Worm (Caenorhabditis elegans): ENCODE data around the gene Y57A10C.11.

DNA sequence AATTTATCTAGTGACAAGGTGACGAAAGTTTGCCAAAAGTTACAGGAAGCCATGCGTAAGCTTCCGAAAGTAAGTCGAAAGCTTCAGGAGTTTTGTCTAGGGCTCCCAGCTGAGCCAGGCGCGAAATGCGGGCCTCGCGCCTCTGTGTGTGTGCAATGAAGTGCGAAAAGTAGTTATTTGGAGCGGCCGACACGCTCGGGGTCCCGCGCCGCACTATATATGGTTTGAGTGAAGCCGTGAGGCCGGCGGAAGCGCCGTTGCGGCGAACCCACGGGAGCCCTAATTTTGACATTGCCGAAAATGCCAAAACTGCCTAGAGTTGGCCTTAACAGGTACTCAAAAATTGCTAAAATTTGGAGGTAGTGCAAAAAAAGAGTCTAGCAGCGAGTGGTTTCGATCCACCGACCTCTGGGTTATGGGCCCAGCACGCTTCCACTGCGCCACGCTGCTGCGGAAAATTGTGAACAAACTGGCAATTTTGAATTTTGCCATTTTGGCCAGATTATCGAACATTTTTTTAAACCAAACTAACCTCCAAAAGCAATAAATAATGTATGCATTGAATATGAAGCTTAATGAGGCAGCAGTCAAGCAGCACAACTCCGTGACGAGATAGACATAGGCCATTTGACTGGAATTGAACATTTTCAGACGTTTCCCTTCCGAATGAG lies 20.6 kb upstream of the Y57A10C.11 start:
- no peak for TF ChIP-seq lin-15B (tag; optimal IDR thresholded peaks at IDR 0.05)
- no peak for TF ChIP-seq F16B12.6 (tag; optimal IDR thresholded peaks at IDR 0.05)
- TF ChIP-seq elt-3 (tag; optimal IDR thresholded peaks at IDR 0.05) = no peak
- TF ChIP-seq nhr-20 (tag; optimal IDR thresholded peaks at IDR 0.05) = no peak
- no peak for TF ChIP-seq zag-1 (tag; optimal IDR thresholded peaks at IDR 0.05)
- TF ChIP-seq mep-1 (tag; optimal IDR thresholded peaks at IDR 0.05) = no peak
- TF ChIP-seq isw-1 (GFP tag; IDR thresholded peaks at IDR 0.05) = no peak
- no peak for TF ChIP-seq dpl-1 (GFP tag; optimal IDR thresholded peaks at IDR 0.05)

Data from whole organism, L1 larva.